2 fruit fly cellular contexts compared by ENCODE assay signal in the genomic region with DNA sequence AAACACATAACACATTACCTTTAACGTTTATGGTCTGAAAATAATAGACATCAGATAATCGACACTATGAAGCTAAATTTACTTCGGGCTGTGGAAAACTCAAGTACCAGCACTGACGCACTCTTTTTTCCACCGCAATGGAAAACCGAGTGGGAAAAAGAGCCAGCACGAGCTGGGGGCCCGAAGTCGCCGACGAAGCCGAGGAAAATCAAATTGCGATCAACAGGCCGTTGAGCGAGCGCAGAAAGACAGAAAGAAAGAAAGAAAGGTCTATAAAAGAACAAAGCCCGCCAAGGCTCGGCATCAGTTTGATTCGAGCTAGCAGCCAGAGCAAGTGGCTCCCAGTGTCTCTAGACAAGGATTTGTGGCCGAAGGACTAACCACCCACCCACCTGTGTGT.
TF ChIP-seq lines count a peak whose summit lies in the region.

A gene (plus strand): TSS at position 301 of the 400 bp plus-strand sequence.

- TF ChIP-seq CTCF in whole organism, embryonic (GFP tag; optimal IDR thresholded peaks at IDR 0.05; lab: Kevin White, UChicago) = no peak

TF ChIP-seq in whole organism, embryonic, 481 proteins besides CTCF, POLR2A, EP300 and RAD21:
- TF ChIP-seq Sry-β (GFP tag; optimal IDR thresholded peaks at IDR 0.05; lab: Kevin White, UChicago) = peak; percentile 79
- TF ChIP-seq HLH3B (GFP tag; IDR thresholded peaks at IDR 0.05; lab: Robert Waterston, UW) = no peak
- TF ChIP-seq CG8089 (GFP tag; optimal IDR thresholded peaks at IDR 0.05; lab: Kevin White, UChicago) = no peak
- TF ChIP-seq CG13894 (tag; optimal IDR thresholded peaks at IDR 0.05; lab: Kevin White, UChicago) = no peak
- no peak for TF ChIP-seq chm (GFP tag; IDR thresholded peaks at IDR 0.05; lab: Robert Waterston, UW)
- no peak for TF ChIP-seq CG17912 (GFP tag; optimal IDR thresholded peaks at IDR 0.05; lab: Kevin White, UChicago)
- TF ChIP-seq Myb (GFP tag; optimal IDR thresholded peaks at IDR 0.05; lab: Kevin White, UChicago) = no peak
- TF ChIP-seq Deaf1 (tag; optimal IDR thresholded peaks at IDR 0.05; lab: Kevin White, UChicago) = peak; percentile 54
- no peak for TF ChIP-seq CG9876 (GFP tag; optimal IDR thresholded peaks at IDR 0.05; lab: Kevin White, UChicago)
- no peak for TF ChIP-seq Blimp-1 (GFP tag; optimal IDR thresholded peaks at IDR 0.05; lab: Kevin White, UChicago)

TF ChIP-seq in whole organism, prepupa, 60 proteins besides CTCF, POLR2A, EP300 and RAD21:
- TF ChIP-seq CG11762 (GFP tag; optimal IDR thresholded peaks at IDR 0.05; lab: Kevin White, UChicago; ENCODE audit: insufficient read depth) (no peak), CG31627 (GFP tag; optimal IDR thresholded peaks at IDR 0.05; lab: Kevin White, UChicago) (no peak), eg (GFP tag; IDR thresholded peaks at IDR 0.05; lab: Robert Waterston, UW) (no peak), CG8319 (GFP tag; optimal IDR thresholded peaks at IDR 0.05; lab: Kevin White, UChicago) (no peak), CG32006 (GFP tag; optimal IDR thresholded peaks at IDR 0.05; lab: Kevin White, UChicago) (peak; percentile 19)
